Worm (Caenorhabditis elegans) whole organism, L4 larva: ENCODE results near the gene T10B10.4.

Source experiments
- D1046.2 ChIP-seq: fragments of 200-800 bp; sonication (Bioruptor generic); IDR thresholded peaks from 2 replicates; pipeline ENCODE4 v1.3.6; 2022; ENCODE audit warnings: missing genetic modification characterization, missing compliant biosample characterization
- aha-1 ChIP-seq: fragments of 150-350 bp; peaks from one replicate; lab custom pipeline; 2014; ENCODE audit warnings: missing biosample characterization, missing genetic modification characterization
- egl-27 ChIP-seq: sonication (generic microtip); optimal IDR thresholded peaks from 3 replicates; lab custom pipeline; 2017; ENCODE audit warnings: missing biosample characterization, missing genetic modification reagents, missing genetic modification characterization
- jun-1 ChIP-seq: fragments of 150-350 bp; optimal IDR thresholded peaks from 2 replicates; lab custom pipeline; 2014; ENCODE audit warnings: missing biosample characterization, missing genetic modification reagents, missing genetic modification characterization
- nhr-10 ChIP-seq: fragments of 150-350 bp; optimal IDR thresholded peaks from 2 replicates; lab custom pipeline; 2014; ENCODE audit warnings: missing biosample characterization, missing genetic modification characterization
- nhr-25 ChIP-seq: sonication (generic microtip); optimal IDR thresholded peaks from 2 replicates; lab custom pipeline; 2017; ENCODE audit warnings: missing genetic modification characterization, mild to moderate bottlenecking, missing compliant biosample characterization, antibody characterized with exemption, moderate library complexity, borderline replicate concordance; ENCODE audit not compliant: insufficient read depth

ce11 chrX:15189823-15190222 lies at the start of gene T10B10.4:
- TF ChIP-seq jun-1 (no peak), D1046.2 (no peak), nhr-25 (tag; lab: Kevin White, UChicago) (no peak), aha-1 (no peak), nhr-10 (no peak), egl-27 (no peak)
